Fruit fly (Drosophila melanogaster) whole organism, embryonic: ENCODE measurements around the gene Gpdh1.

Source experiments
- Ada2b ChIP-seq: fragments of 200-800 bp; sonication (Bioruptor generic); IDR thresholded peaks from 2 replicates; pipeline ENCODE4 v1.3.6; 2022; ENCODE audit warnings: missing biosample characterization, missing genetic modification characterization
- CG10267 ChIP-seq: fragments of 200-800 bp; sonication (Bioruptor generic); optimal IDR thresholded peaks from 2 replicates; lab custom pipeline; 2018; ENCODE audit warnings: missing biosample characterization, mild to moderate bottlenecking, missing genetic modification characterization, moderate library complexity
- CG10654 ChIP-seq: fragments of 200-800 bp; sonication (Bioruptor generic); optimal IDR thresholded peaks from 2 replicates; lab custom pipeline; 2016; ENCODE audit warnings: missing biosample characterization, missing genetic modification characterization
- CG11247 ChIP-seq: fragments of 200-800 bp; sonication (Bioruptor generic); IDR thresholded peaks from 2 replicates; pipeline ENCODE4 v1.3.6; 2022; ENCODE audit warnings: missing biosample characterization, missing genetic modification characterization
- CG11695 ChIP-seq: fragments of 200-800 bp; sonication (Bioruptor generic); IDR thresholded peaks from 3 replicates; pipeline ENCODE4 v1.3.6; 2022; ENCODE audit warnings: missing biosample characterization, missing genetic modification characterization
- CG12659 ChIP-seq: fragments of 200-800 bp; sonication (Bioruptor generic); optimal IDR thresholded peaks from 3 replicates; lab custom pipeline; 2017; ENCODE audit warnings: mild to moderate bottlenecking, missing biosample characterization, missing genetic modification reagents, missing genetic modification characterization
- CG13296 ChIP-seq: fragments of 200-800 bp; sonication (Bioruptor generic); optimal IDR thresholded peaks from 3 replicates; lab custom pipeline; 2018; ENCODE audit warnings: missing biosample characterization, mild to moderate bottlenecking, missing genetic modification characterization
- CG15479 ChIP-seq: fragments of 200-800 bp; sonication (Bioruptor generic); optimal IDR thresholded peaks from 3 replicates; lab custom pipeline; 2019; ENCODE audit warnings: missing biosample characterization, mild to moderate bottlenecking, missing genetic modification characterization, moderate library complexity
- CG1602 ChIP-seq: fragments of 200-800 bp; sonication (Bioruptor generic); optimal IDR thresholded peaks from 3 replicates; lab custom pipeline; 2016; ENCODE audit warnings: missing biosample characterization, missing genetic modification characterization
- CG17385 ChIP-seq: fragments of 200-800 bp; sonication (Bioruptor generic); optimal IDR thresholded peaks from 3 replicates; lab custom pipeline; 2018; ENCODE audit warnings: missing biosample characterization, mild to moderate bottlenecking, missing genetic modification characterization
- CG18262 ChIP-seq: fragments of 200-800 bp; optimal IDR thresholded peaks from 3 replicates; lab custom pipeline; 2019; ENCODE audit warnings: missing biosample characterization, mild to moderate bottlenecking, missing genetic modification characterization, moderate library complexity
- CG2199 ChIP-seq: fragments of 200-800 bp; sonication (Bioruptor generic); IDR thresholded peaks from 3 replicates; pipeline ENCODE4 v1.3.6; 2022; ENCODE audit warnings: missing biosample characterization, missing genetic modification characterization
- CG2889 ChIP-seq: fragments of 200-800 bp; sonication (Bioruptor generic); IDR thresholded peaks from 3 replicates; pipeline ENCODE4 v1.3.6; 2022; ENCODE audit warnings: missing biosample characterization, missing genetic modification characterization
- CG31388 ChIP-seq: fragments of 200-800 bp; sonication (Bioruptor generic); optimal IDR thresholded peaks from 2 replicates; lab custom pipeline; 2016; ENCODE audit warnings: missing biosample characterization, missing genetic modification characterization
- CG3163 ChIP-seq: fragments of 200-800 bp; sonication (Bioruptor generic); optimal IDR thresholded peaks from 3 replicates; lab custom pipeline; 2016; ENCODE audit warnings: missing biosample characterization, missing genetic modification characterization
- CG33213 ChIP-seq: fragments of 200-800 bp; sonication (Bioruptor generic); optimal IDR thresholded peaks from 3 replicates; lab custom pipeline; 2016; ENCODE audit warnings: missing biosample characterization, missing genetic modification characterization
- CG4328 ChIP-seq: fragments of 200-800 bp; sonication (Bioruptor generic); optimal IDR thresholded peaks from 3 replicates; lab custom pipeline; 2017; ENCODE audit warnings: missing biosample characterization, missing genetic modification reagents, missing genetic modification characterization
- CG4617 ChIP-seq: fragments of 200-800 bp; sonication (Bioruptor generic); optimal IDR thresholded peaks from 3 replicates; lab custom pipeline; 2016; ENCODE audit warnings: missing biosample characterization, missing genetic modification characterization, borderline replicate concordance
- CG4854 ChIP-seq: fragments of 200-800 bp; sonication (Bioruptor generic); optimal IDR thresholded peaks from 2 replicates; lab custom pipeline; 2016; ENCODE audit warnings: missing biosample characterization, missing genetic modification characterization, inconsistent platforms
- CG8765 ChIP-seq: fragments of 200-800 bp; sonication (Bioruptor generic); IDR thresholded peaks from 2 replicates; pipeline ENCODE4 v1.3.6; 2022; ENCODE audit warnings: missing biosample characterization, missing genetic modification characterization
- CG8944 ChIP-seq: fragments of 200-800 bp; sonication (Bioruptor generic); optimal IDR thresholded peaks from 3 replicates; lab custom pipeline; 2016; ENCODE audit warnings: missing biosample characterization, missing genetic modification characterization
- Dek ChIP-seq: fragments of 200-800 bp; sonication (Bioruptor generic); optimal IDR thresholded peaks from 3 replicates; lab custom pipeline; 2019; ENCODE audit warnings: missing biosample characterization, mild to moderate bottlenecking, missing genetic modification characterization, moderate library complexity
- E2f1 ChIP-seq: fragments of 200-800 bp; sonication (Bioruptor generic); IDR thresholded peaks from 2 replicates; pipeline ENCODE4 v1.3.6; 2022; ENCODE audit warnings: missing biosample characterization, missing genetic modification characterization
- H2.0 ChIP-seq: fragments of 200-800 bp; sonication (Bioruptor generic); IDR thresholded peaks from 2 replicates; pipeline ENCODE4 v1.3.6; 2022; ENCODE audit warnings: missing biosample characterization, missing genetic modification characterization
- HLH54F ChIP-seq: fragments of 200-800 bp; sonication (Bioruptor generic); optimal IDR thresholded peaks from 3 replicates; lab custom pipeline; 2016; ENCODE audit warnings: missing biosample characterization, missing genetic modification characterization
- Poxn ChIP-seq: fragments of 200-800 bp; sonication (Bioruptor generic); IDR thresholded peaks from 2 replicates; pipeline ENCODE4 v1.3.6; 2022; ENCODE audit warnings: missing biosample characterization, missing genetic modification characterization
- ab ChIP-seq: fragments of 200-800 bp; sonication (Bioruptor generic); optimal IDR thresholded peaks from 2 replicates; lab custom pipeline; 2016; ENCODE audit warnings: missing biosample characterization, missing genetic modification characterization
- bab2 ChIP-seq: fragments of 200-800 bp; sonication (Bioruptor generic); optimal IDR thresholded peaks from 2 replicates; lab custom pipeline; 2016; ENCODE audit warnings: missing biosample characterization, missing genetic modification characterization
- corto ChIP-seq: fragments of 200-800 bp; sonication (Bioruptor generic); optimal IDR thresholded peaks from 2 replicates; lab custom pipeline; 2016; ENCODE audit warnings: missing biosample characterization, mild to moderate bottlenecking, missing genetic modification characterization, moderate library complexity
- crc ChIP-seq: fragments of 200-800 bp; sonication (Bioruptor generic); optimal IDR thresholded peaks from 2 replicates; lab custom pipeline; 2016; ENCODE audit warnings: missing biosample characterization, missing genetic modification characterization
- cwo ChIP-seq: fragments of 200-800 bp; sonication (Bioruptor generic); optimal IDR thresholded peaks from 3 replicates; lab custom pipeline; 2017; ENCODE audit warnings: missing biosample characterization, missing genetic modification characterization, mild to moderate bottlenecking, moderate library complexity, missing genetic modification reagents
- dysf ChIP-seq: fragments of 200-800 bp; sonication (Bioruptor generic); IDR thresholded peaks from 3 replicates; pipeline ENCODE4 v1.3.6; 2022; ENCODE audit warnings: missing biosample characterization, missing genetic modification characterization
- gsb ChIP-seq: fragments of 200-800 bp; sonication (Bioruptor generic); IDR thresholded peaks from 2 replicates; pipeline ENCODE4 v1.3.6; 2022; ENCODE audit warnings: missing biosample characterization, missing genetic modification characterization
- knrl ChIP-seq: fragments of 200-800 bp; sonication (Bioruptor generic); IDR thresholded peaks from 3 replicates; pipeline ENCODE4 v1.3.6; 2022; ENCODE audit warnings: missing biosample characterization, missing genetic modification characterization; ENCODE audit not compliant: partially characterized antibody
- lov ChIP-seq, 2 experiments: fragments of 200-800 bp in 1 of 2; fragments of >200 bp in 1 of 2; sonication (Bioruptor generic) in 1 of 2; IDR thresholded peaks in 1 of 2; optimal IDR thresholded peaks in 1 of 2; 2 replicates in 1 of 2; 3 replicates in 1 of 2; pipeline versions ENCODE4 v1.3.6 to Lab custom; 2017 to 2022; ENCODE audit warnings: missing biosample characterization in 1 of 2, missing genetic modification characterization in 1 of 2
- mirr ChIP-seq: fragments of 200-800 bp; sonication (Bioruptor generic); optimal IDR thresholded peaks from 3 replicates; lab custom pipeline; 2018; ENCODE audit warnings: missing biosample characterization, mild to moderate bottlenecking, missing genetic modification characterization
- onecut ChIP-seq: fragments of 200-800 bp; sonication (Bioruptor generic); IDR thresholded peaks from 2 replicates; pipeline ENCODE4 v1.3.6; 2022; ENCODE audit warnings: missing biosample characterization, missing genetic modification characterization
- pita ChIP-seq: fragments of 200-800 bp; sonication (Bioruptor generic); optimal IDR thresholded peaks from 2 replicates; lab custom pipeline; 2017; ENCODE audit warnings: missing biosample characterization, mild to moderate bottlenecking, missing genetic modification characterization
- pzg ChIP-seq: fragments of 200-800 bp; sonication (Bioruptor generic); optimal IDR thresholded peaks from 3 replicates; lab custom pipeline; 2018; ENCODE audit warnings: missing biosample characterization, mild to moderate bottlenecking, missing genetic modification characterization, moderate library complexity
- sc ChIP-seq, 3 experiments: fragments of >200 bp in 2 of 3; fragments of 200-800 bp in 1 of 3; sonication (Bioruptor generic) in 1 of 3; optimal IDR thresholded peaks; 2 replicates in 2 of 3; 3 replicates in 1 of 3; lab custom pipeline; 2017; ENCODE audit warnings: mild to moderate bottlenecking in 1 of 3, missing biosample characterization in 1 of 3, missing genetic modification characterization in 1 of 3, missing genetic modification reagents in 1 of 3
- scrt ChIP-seq: fragments of 200-800 bp; sonication (Bioruptor generic); optimal IDR thresholded peaks from 2 replicates; lab custom pipeline; 2018; ENCODE audit warnings: missing biosample characterization, mild to moderate bottlenecking, missing genetic modification characterization, moderate library complexity
- sd ChIP-seq: fragments of 200-800 bp; sonication (Bioruptor generic); optimal IDR thresholded peaks from 3 replicates; lab custom pipeline; 2018; ENCODE audit warnings: missing biosample characterization, mild to moderate bottlenecking, missing genetic modification characterization, moderate library complexity
- slou ChIP-seq: fragments of 200-800 bp; sonication (Bioruptor generic); optimal IDR thresholded peaks from 3 replicates; lab custom pipeline; 2016; ENCODE audit warnings: missing biosample characterization, missing genetic modification characterization
- sob ChIP-seq: fragments of 200-800 bp; sonication (Bioruptor generic); IDR thresholded peaks from 2 replicates; pipeline ENCODE4 v1.3.6; 2022; ENCODE audit warnings: missing biosample characterization, missing genetic modification characterization
- tup ChIP-seq: fragments of 200-800 bp; sonication (Bioruptor generic); optimal IDR thresholded peaks from 2 replicates; lab custom pipeline; 2016; ENCODE audit warnings: missing biosample characterization, mild to moderate bottlenecking, missing genetic modification characterization, moderate library complexity
- usp ChIP-seq: fragments of >200 bp; optimal IDR thresholded peaks from 2 replicates; lab custom pipeline; 2017; ENCODE audit warnings: missing biosample characterization, missing genetic modification characterization
- wor ChIP-seq: fragments of 200-800 bp; sonication (Bioruptor generic); IDR thresholded peaks from 2 replicates; pipeline ENCODE4 v1.3.6; 2022; ENCODE audit warnings: missing biosample characterization, missing genetic modification characterization

Gpdh1 gene

dm6 chr2L:5906893-5907850 lies 36.3 kb upstream of the Gpdh1 start, which contains the start of gene bchs (continued):
- TF ChIP-seq pita (GFP tag; lab: Kevin White, UChicago) (no peak), CG10267 (tag; lab: Kevin White, UChicago) (peak; percentile 97), Poxn (GFP tag; lab: Robert Waterston, UW) (no peak), CG12659 (GFP tag; lab: Kevin White, UChicago) (peak; percentile 89), CG15479 (GFP tag; lab: Kevin White, UChicago) (peak; percentile 87), CG13296 (GFP tag; lab: Kevin White, UChicago) (peak; percentile 92), CG31388 (GFP tag; lab: Kevin White, UChicago) (peak; percentile 12), CG1602 (GFP tag; lab: Kevin White, UChicago) (peak; percentile 65), HLH54F (peak; percentile 31), slou (GFP tag; lab: Kevin White, UChicago) (no peak), CG33213 (GFP tag; lab: Kevin White, UChicago) (no peak), ab (GFP tag; lab: Kevin White, UChicago) (no peak), CG18262 (tag; lab: Kevin White, UChicago) (no peak), sc (optimal IDR thresholded peaks at IDR 0.05; lab: Kevin White, UChicago) (no peak), sc (GFP tag; optimal IDR thresholded peaks at IDR 0.05; lab: Kevin White, UChicago) (peak; percentile 88), scrt (GFP tag; lab: Kevin White, UChicago) (peak; percentile 89), Ada2b (GFP tag; lab: Robert Waterston, UW) (peak; percentile 30; the same call in 1 of the 2 replicates), dysf (GFP tag; lab: Robert Waterston, UW) (peak; percentile 57; the same call in 1 of the 3 replicates), wor (GFP tag; lab: Robert Waterston, UW) (no peak), CG4854 (GFP tag; lab: Kevin White, UChicago) (no peak), CG17385 (GFP tag; lab: Kevin White, UChicago) (peak; percentile 85), CG11695 (GFP tag; lab: Robert Waterston, UW) (peak; percentile 85), knrl (GFP tag; lab: Robert Waterston, UW) (0 out of 3 replicates have a peak, but pooled peaks have one; percentile 9), lov (optimal IDR thresholded peaks at IDR 0.05; lab: Kevin White, UChicago) (no peak), lov (GFP tag; IDR thresholded peaks at IDR 0.05; lab: Robert Waterston, UW) (peak; percentile 88), crc (GFP tag; lab: Kevin White, UChicago) (peak; percentile 67), mirr (GFP tag; lab: Kevin White, UChicago) (peak; percentile 96), CG8765 (no peak), CG3163 (GFP tag; lab: Kevin White, UChicago) (peak; percentile 70), tup (GFP tag; lab: Kevin White, UChicago) (peak; percentile 73), CG2889 (GFP tag; lab: Robert Waterston, UW) (no peak), CG10654 (GFP tag; lab: Kevin White, UChicago) (peak; percentile 79), E2f1 (GFP tag; lab: Robert Waterston, UW) (peak; percentile 38; the same call in 1 of the 2 replicates), sd (tag; lab: Kevin White, UChicago) (peak; percentile 87), sob (peak; percentile 84), usp (no peak), cwo (GFP tag; lab: Kevin White, UChicago) (peak; percentile 86), CG11247 (peak; percentile 78), Dek (tag; lab: Kevin White, UChicago) (peak; percentile 77), bab2 (GFP tag; lab: Kevin White, UChicago) (peak; percentile 89), gsb (peak; percentile 59; the same call in 1 of the 2 replicates), corto (GFP tag; lab: Kevin White, UChicago) (no peak), onecut (GFP tag; lab: Robert Waterston, UW) (peak; percentile 100), CG4328 (GFP tag; lab: Kevin White, UChicago) (peak; percentile 93), CG2199 (GFP tag; lab: Robert Waterston, UW) (peak; percentile 52), CG4617 (peak; percentile 10), H2.0 (GFP tag; lab: Robert Waterston, UW) (peak; percentile 24; the same call in 1 of the 2 replicates), CG8944 (peak; percentile 70), pzg (peak; percentile 84)
